Fruit fly (Drosophila melanogaster) whole organism, embryonic: Measurements from ENCODE around the gene TkR86C.

Experiments
- Antp ChIP-seq: fragments of 200-800 bp; sonication (Bioruptor generic); optimal IDR thresholded peaks from 3 replicates; lab custom pipeline; 2016; ENCODE audit warnings: missing biosample characterization, missing genetic modification characterization
- CG10209 ChIP-seq: fragments of 200-800 bp; sonication (Bioruptor generic); optimal IDR thresholded peaks from 3 replicates; lab custom pipeline; 2017; ENCODE audit warnings: missing biosample characterization, mild to moderate bottlenecking, missing genetic modification characterization, missing genetic modification reagents
- CG10565 ChIP-seq: fragments of 200-800 bp; sonication (Bioruptor generic); optimal IDR thresholded peaks from 3 replicates; lab custom pipeline; 2016; ENCODE audit warnings: missing biosample characterization, mild to moderate bottlenecking, missing genetic modification characterization
- CG11398 ChIP-seq: fragments of 200-800 bp; sonication (Bioruptor generic); optimal IDR thresholded peaks from 2 replicates; lab custom pipeline; 2016; ENCODE audit warnings: missing biosample characterization, missing genetic modification characterization
- CG11723 ChIP-seq: fragments of 200-800 bp; sonication (Bioruptor generic); optimal IDR thresholded peaks from 2 replicates; lab custom pipeline; 2017; ENCODE audit warnings: missing biosample characterization, mild to moderate bottlenecking, missing genetic modification characterization
- CG14050 ChIP-seq: fragments of 200-800 bp; sonication (Bioruptor generic); IDR thresholded peaks from 3 replicates; pipeline ENCODE4 v1.3.6; 2022; ENCODE audit warnings: missing biosample characterization, missing genetic modification characterization
- CG15514 ChIP-seq: fragments of 200-800 bp; sonication (Bioruptor generic); optimal IDR thresholded peaks from 3 replicates; lab custom pipeline; 2017; ENCODE audit warnings: missing biosample characterization, missing genetic modification characterization, mild to moderate bottlenecking, moderate library complexity, missing genetic modification reagents
- CG17361 ChIP-seq: fragments of 200-800 bp; sonication (Bioruptor generic); IDR thresholded peaks from 3 replicates; pipeline ENCODE4 v1.3.6; 2022; ENCODE audit warnings: missing biosample characterization, missing genetic modification characterization
- CG17612 ChIP-seq: fragments of 200-800 bp; sonication (Bioruptor generic); IDR thresholded peaks from 2 replicates; pipeline ENCODE4 v1.3.6; 2022; ENCODE audit warnings: missing biosample characterization, missing genetic modification characterization
- CG17829 ChIP-seq: fragments of 200-800 bp; optimal IDR thresholded peaks from 2 replicates; lab custom pipeline; 2019; ENCODE audit warnings: missing biosample characterization, mild to moderate bottlenecking, missing genetic modification characterization, moderate library complexity
- CG2678 ChIP-seq: fragments of 200-800 bp; sonication (Bioruptor generic); optimal IDR thresholded peaks from 3 replicates; lab custom pipeline; 2019; ENCODE audit warnings: missing biosample characterization, mild to moderate bottlenecking, missing genetic modification characterization, moderate library complexity
- CG2889 ChIP-seq: fragments of 200-800 bp; sonication (Bioruptor generic); IDR thresholded peaks from 3 replicates; pipeline ENCODE4 v1.3.6; 2022; ENCODE audit warnings: missing biosample characterization, missing genetic modification characterization
- CG31388 ChIP-seq: fragments of 200-800 bp; sonication (Bioruptor generic); optimal IDR thresholded peaks from 2 replicates; lab custom pipeline; 2016; ENCODE audit warnings: missing biosample characterization, missing genetic modification characterization
- CG3281 ChIP-seq: fragments of 200-800 bp; sonication (Bioruptor generic); optimal IDR thresholded peaks from 3 replicates; lab custom pipeline; 2017; ENCODE audit warnings: missing biosample characterization, mild to moderate bottlenecking, missing genetic modification characterization
- CG3407 ChIP-seq: fragments of 200-800 bp; sonication (Bioruptor generic); optimal IDR thresholded peaks from 2 replicates; lab custom pipeline; 2018; ENCODE audit warnings: missing biosample characterization, mild to moderate bottlenecking, missing genetic modification characterization
- CG4707 ChIP-seq: fragments of 200-800 bp; sonication (Bioruptor generic); optimal IDR thresholded peaks from 2 replicates; lab custom pipeline; 2018; ENCODE audit warnings: missing biosample characterization, mild to moderate bottlenecking, missing genetic modification characterization, moderate library complexity
- CG6854 ChIP-seq: fragments of 200-800 bp; sonication (Bioruptor generic); optimal IDR thresholded peaks from 3 replicates; lab custom pipeline; 2017; ENCODE audit warnings: missing biosample characterization, mild to moderate bottlenecking, missing genetic modification characterization
- CG7357 ChIP-seq: fragments of 200-800 bp; sonication (Bioruptor generic); IDR thresholded peaks from 3 replicates; pipeline ENCODE4 v1.3.6; 2022; ENCODE audit warnings: missing biosample characterization, missing genetic modification characterization
- CG8359 ChIP-seq: fragments of 200-800 bp; sonication (Bioruptor generic); optimal IDR thresholded peaks from 2 replicates; lab custom pipeline; 2017; ENCODE audit warnings: missing biosample characterization, mild to moderate bottlenecking, missing genetic modification characterization, borderline replicate concordance
- CG9609 ChIP-seq: fragments of 200-800 bp; sonication (Bioruptor generic); optimal IDR thresholded peaks from 3 replicates; lab custom pipeline; 2016; ENCODE audit warnings: missing biosample characterization, missing genetic modification characterization
- Dp ChIP-seq: fragments of 200-800 bp; sonication (Bioruptor generic); optimal IDR thresholded peaks from 2 replicates; lab custom pipeline; 2018; ENCODE audit warnings: missing biosample characterization, mild to moderate bottlenecking, missing genetic modification characterization, moderate library complexity
- Fer1 ChIP-seq: fragments of 200-800 bp; sonication (Bioruptor generic); optimal IDR thresholded peaks from 2 replicates; lab custom pipeline; 2017; ENCODE audit warnings: missing biosample characterization, mild to moderate bottlenecking, missing genetic modification characterization
- Hr3 ChIP-seq: fragments of 200-800 bp; sonication (Bioruptor generic); optimal IDR thresholded peaks from 3 replicates; lab custom pipeline; 2016; ENCODE audit warnings: missing biosample characterization, missing genetic modification characterization
- Kr ChIP-seq: fragments of 200-800 bp; sonication (Bioruptor generic); optimal IDR thresholded peaks from 2 replicates; lab custom pipeline; 2017; ENCODE audit warnings: missing biosample characterization, mild to moderate bottlenecking, missing genetic modification characterization
- Lhr ChIP-seq: fragments of 200-800 bp; sonication (Bioruptor generic); optimal IDR thresholded peaks from 3 replicates; lab custom pipeline; 2017; ENCODE audit warnings: mild to moderate bottlenecking, missing biosample characterization, missing genetic modification reagents, missing genetic modification characterization
- MBD-R2 ChIP-seq: fragments of 200-800 bp; sonication (Bioruptor generic); IDR thresholded peaks from 2 replicates; pipeline ENCODE4 v1.3.6; 2022; ENCODE audit warnings: missing biosample characterization, missing genetic modification characterization
- Neu2 ChIP-seq: fragments of 200-800 bp; sonication (Bioruptor generic); optimal IDR thresholded peaks from 3 replicates; lab custom pipeline; 2016; ENCODE audit warnings: missing biosample characterization, missing genetic modification characterization, borderline replicate concordance
- Nf-YA ChIP-seq: fragments of 200-800 bp; sonication (Bioruptor generic); IDR thresholded peaks from 2 replicates; pipeline ENCODE4 v1.3.6; 2022; ENCODE audit warnings: missing biosample characterization, missing genetic modification characterization
- Side ChIP-seq: fragments of 200-800 bp; sonication (Bioruptor generic); optimal IDR thresholded peaks from 2 replicates; lab custom pipeline; 2016; ENCODE audit warnings: missing biosample characterization, missing genetic modification characterization
- corto ChIP-seq: fragments of 200-800 bp; sonication (Bioruptor generic); optimal IDR thresholded peaks from 2 replicates; lab custom pipeline; 2016; ENCODE audit warnings: missing biosample characterization, mild to moderate bottlenecking, missing genetic modification characterization, moderate library complexity
- dmrt99B ChIP-seq: fragments of 200-800 bp; sonication (Bioruptor generic); optimal IDR thresholded peaks from 2 replicates; lab custom pipeline; 2018; ENCODE audit warnings: missing biosample characterization, mild to moderate bottlenecking, missing genetic modification characterization, moderate library complexity
- emc ChIP-seq: fragments of 200-800 bp; sonication (Bioruptor generic); optimal IDR thresholded peaks from 2 replicates; lab custom pipeline; 2016; ENCODE audit warnings: missing biosample characterization, missing genetic modification characterization
- en ChIP-seq: fragments of 200-800 bp; sonication (Bioruptor generic); optimal IDR thresholded peaks from 2 replicates; lab custom pipeline; 2016; ENCODE audit warnings: missing biosample characterization, missing genetic modification characterization
- eyg ChIP-seq: fragments of 200-800 bp; sonication (Bioruptor generic); optimal IDR thresholded peaks from 3 replicates; lab custom pipeline; 2016; ENCODE audit warnings: missing biosample characterization, missing genetic modification characterization
- gce ChIP-seq: fragments of 200-800 bp; sonication (Bioruptor generic); IDR thresholded peaks from 3 replicates; pipeline ENCODE4 v1.3.6; 2022; ENCODE audit warnings: missing biosample characterization, missing genetic modification characterization
- gfzf ChIP-seq: fragments of 200-800 bp; sonication (Bioruptor generic); optimal IDR thresholded peaks from 2 replicates; lab custom pipeline; 2016; ENCODE audit warnings: missing biosample characterization, mild to moderate bottlenecking, missing genetic modification characterization, moderate library complexity
- jing ChIP-seq: fragments of 200-800 bp; sonication (Bioruptor generic); optimal IDR thresholded peaks from 2 replicates; lab custom pipeline; 2018; ENCODE audit warnings: missing biosample characterization, mild to moderate bottlenecking, missing genetic modification characterization
- kni ChIP-seq: fragments of 200-800 bp; sonication (Bioruptor generic); optimal IDR thresholded peaks from 3 replicates; lab custom pipeline; 2017; ENCODE audit warnings: mild to moderate bottlenecking, missing biosample characterization, missing genetic modification reagents, missing genetic modification characterization
- lmd ChIP-seq: fragments of 200-800 bp; sonication (Bioruptor generic); IDR thresholded peaks from 2 replicates; pipeline ENCODE4 v1.3.6; 2022; ENCODE audit warnings: missing biosample characterization, missing genetic modification characterization
- lola ChIP-seq, 3 experiments: fragments of >200 bp in 2 of 3; fragments of 200-800 bp in 1 of 3; sonication (Bioruptor generic) in 1 of 3; optimal IDR thresholded peaks; 2 replicates each; lab custom pipeline; 2017 to 2019; ENCODE audit warnings: missing biosample characterization in 3 of 3, missing genetic modification characterization in 3 of 3, mild to moderate bottlenecking in 1 of 3, moderate library complexity in 1 of 3
- pros ChIP-seq: fragments of 200-800 bp; sonication (Bioruptor generic); optimal IDR thresholded peaks from 3 replicates; lab custom pipeline; 2019; ENCODE audit warnings: missing biosample characterization, mild to moderate bottlenecking, missing genetic modification characterization, moderate library complexity
- ro ChIP-seq: fragments of 200-800 bp; sonication (Bioruptor generic); IDR thresholded peaks from 2 replicates; pipeline ENCODE4 v1.3.6; 2022; ENCODE audit warnings: missing biosample characterization, missing genetic modification characterization
- ttk ChIP-seq: fragments of 200-800 bp; sonication (Bioruptor generic); IDR thresholded peaks from 2 replicates; pipeline ENCODE4 v2.1.2; 2022; ENCODE audit warnings: missing biosample characterization, missing genetic modification characterization

TkR86C gene

DNA sequence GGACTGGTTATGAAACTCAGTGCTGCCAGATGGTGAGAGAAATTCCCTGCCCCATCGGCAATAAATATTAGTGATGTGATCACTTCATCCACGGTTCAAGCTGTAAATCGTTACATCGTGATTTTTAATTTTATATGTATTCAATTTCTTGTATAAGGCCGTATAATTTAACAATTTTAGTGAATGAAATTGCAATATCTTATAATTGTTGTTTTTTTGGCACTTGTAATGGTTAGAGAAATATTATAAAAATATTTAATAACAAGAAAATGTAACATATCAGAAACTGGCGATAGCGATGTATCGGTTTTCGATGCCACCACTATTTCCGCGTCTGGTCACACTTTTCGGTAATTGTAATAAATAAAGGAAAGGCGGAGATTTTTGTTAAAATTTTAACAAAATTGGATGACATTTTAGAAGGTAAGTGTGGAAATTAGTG is 33.1 kb upstream of the TkR86C start, which contains the start of the genes mRpL37 and Rbp1 (continued):
- TF ChIP-seq CG10209 (GFP tag; lab: Kevin White, UChicago) = peak; percentile 69
- no peak for TF ChIP-seq CG3407
- peak; percentile 91 for TF ChIP-seq MBD-R2 (GFP tag; lab: Robert Waterston, UW)
- no peak for TF ChIP-seq CG17612 (GFP tag; lab: Robert Waterston, UW)
- TF ChIP-seq CG9609 = no peak
- peak; percentile 13 for TF ChIP-seq Dp (GFP tag; lab: Kevin White, UChicago)
- peak; percentile 57 for TF ChIP-seq CG3281 (GFP tag; lab: Kevin White, UChicago)
- TF ChIP-seq Lhr = peak; percentile 64
- TF ChIP-seq ro = no peak
- TF ChIP-seq lola (GFP tag; optimal IDR thresholded peaks at IDR 0.05; lab: Kevin White, UChicago) = peak in 1 of 3 experiments; percentile 86
- peak; percentile 82 for TF ChIP-seq CG2678 (tag; lab: Kevin White, UChicago)
- no peak for TF ChIP-seq CG2889 (GFP tag; lab: Robert Waterston, UW)
- TF ChIP-seq dmrt99B (tag; lab: Kevin White, UChicago) = no peak
- no peak for TF ChIP-seq CG4707 (GFP tag; lab: Kevin White, UChicago)
- peak; percentile 91 for TF ChIP-seq CG17361 (GFP tag; lab: Robert Waterston, UW)
- TF ChIP-seq Side (GFP tag; lab: Kevin White, UChicago) = no peak
- no peak for TF ChIP-seq pros (GFP tag; lab: Kevin White, UChicago)
- no peak for TF ChIP-seq CG31388
- no peak for TF ChIP-seq en (GFP tag; lab: Kevin White, UChicago)
- no peak for TF ChIP-seq CG8359 (GFP tag; lab: Kevin White, UChicago)
- TF ChIP-seq CG15514 (GFP tag; lab: Kevin White, UChicago) = peak; percentile 53
- TF ChIP-seq CG17829 (tag; lab: Kevin White, UChicago) = peak; percentile 89
- TF ChIP-seq CG11723 (GFP tag; lab: Kevin White, UChicago) = peak; percentile 19
- TF ChIP-seq Neu2 (GFP tag; lab: Kevin White, UChicago) = no peak
- TF ChIP-seq Antp (GFP tag; lab: Kevin White, UChicago) = peak; percentile 61
- TF ChIP-seq eyg (GFP tag; lab: Kevin White, UChicago) = no peak
- TF ChIP-seq corto = peak; percentile 30
- peak; percentile 70 for TF ChIP-seq lmd
- peak; percentile 43; the same call in 1 of the 3 replicates for TF ChIP-seq CG7357 (GFP tag; lab: Robert Waterston, UW)
- no peak for TF ChIP-seq CG11398 (GFP tag; lab: Kevin White, UChicago)
- TF ChIP-seq gce (GFP tag; lab: Robert Waterston, UW) = no peak
- TF ChIP-seq, all 482 proteins: peak for 280

DNA sequence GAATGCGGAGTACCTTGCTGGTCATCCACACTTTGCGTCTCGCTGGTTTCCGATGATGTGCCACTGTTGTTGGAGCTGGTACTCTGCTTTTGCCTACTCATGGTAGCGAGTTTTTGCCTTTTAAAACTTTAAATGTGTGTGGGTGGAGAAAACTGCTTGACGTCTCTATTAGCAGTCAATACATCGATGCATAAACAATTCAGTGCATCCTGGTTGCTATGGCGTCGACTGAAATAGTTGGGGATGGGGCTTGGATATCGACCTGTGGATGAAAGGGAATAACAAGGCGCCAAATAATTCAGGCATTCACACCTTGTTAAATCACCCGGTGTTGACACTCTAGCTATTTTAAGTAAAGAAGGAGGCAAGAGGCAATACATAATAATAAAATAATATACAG is 31.1 kb upstream of the TkR86C start, which contains the start of gene CG42633:
Gene CG42633 (minus strand): TSS at position 101 of the 400 bp plus-strand sequence.
- no peak for TF ChIP-seq CG6854 (GFP tag; lab: Kevin White, UChicago)
- TF ChIP-seq MBD-R2 (GFP tag; lab: Robert Waterston, UW) = no peak
- TF ChIP-seq CG15514 (GFP tag; lab: Kevin White, UChicago) = no peak
- no peak for TF ChIP-seq CG14050 (GFP tag; lab: Robert Waterston, UW)
- TF ChIP-seq ttk (GFP tag; lab: Robert Waterston, UW) = no peak
- no peak for TF ChIP-seq kni (GFP tag; lab: Kevin White, UChicago)
- no peak for TF ChIP-seq Kr (GFP tag; lab: Kevin White, UChicago)
- no peak for TF ChIP-seq CG10565
- no peak for TF ChIP-seq Hr3 (GFP tag; lab: Kevin White, UChicago)
- TF ChIP-seq jing = no peak
- TF ChIP-seq Fer1 (GFP tag; lab: Kevin White, UChicago) = no peak
- TF ChIP-seq corto = no peak
- TF ChIP-seq gfzf (GFP tag; lab: Kevin White, UChicago) = no peak
- TF ChIP-seq Nf-YA (GFP tag; lab: Robert Waterston, UW) = no peak
- TF ChIP-seq emc (GFP tag; lab: Kevin White, UChicago) = no peak
- TF ChIP-seq, all 482 proteins: peak for 0
